Worm (Caenorhabditis elegans) whole organism, L4 larva: ENCODE results near the gene eelo-2.

ENCODE experiments used
- egl-27 ChIP-seq: sonication (generic microtip); optimal IDR thresholded peaks from 3 replicates; lab custom pipeline; 2017; ENCODE audit warnings: missing biosample characterization, missing genetic modification reagents, missing genetic modification characterization
- snpc-4 ChIP-seq: fragments of 150-350 bp; optimal IDR thresholded peaks from 2 replicates; lab custom pipeline; 2014; ENCODE audit warnings: missing biosample characterization, missing genetic modification characterization

DNA sequence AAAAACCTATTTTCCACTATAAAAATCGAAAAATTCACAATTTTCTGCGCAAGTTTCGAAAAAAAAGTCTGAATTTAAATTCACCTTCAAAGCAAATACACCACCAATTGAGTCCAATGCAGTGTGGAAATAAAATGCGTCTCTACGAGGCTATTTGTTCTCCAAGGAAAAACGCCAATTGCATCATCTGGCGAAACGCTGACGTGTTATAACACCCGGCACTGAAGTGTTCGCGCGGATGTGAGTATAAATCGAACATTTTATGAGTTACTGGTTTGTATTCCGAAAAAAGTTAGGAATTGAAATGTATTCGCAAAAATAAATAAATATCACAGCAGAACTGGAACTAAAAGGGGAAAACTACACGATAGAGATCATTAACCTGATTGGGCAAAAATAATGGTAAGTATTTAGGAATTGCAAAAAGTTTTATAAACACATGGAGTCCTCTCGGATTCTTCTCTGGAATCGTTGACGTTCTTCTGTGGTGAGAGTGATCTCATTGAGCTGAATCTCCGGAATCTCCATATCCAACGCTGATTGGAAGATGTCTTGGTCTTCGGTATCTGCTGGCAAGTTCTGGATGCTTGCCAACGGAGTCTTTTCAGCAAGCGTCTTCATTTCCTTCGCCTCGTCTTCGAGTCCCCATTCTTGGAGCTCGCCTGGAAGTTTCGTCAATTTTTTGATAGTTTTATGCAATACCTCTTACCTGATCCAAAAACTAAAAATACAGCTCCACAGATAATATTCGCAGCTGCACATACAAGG is 38.2 kb downstream of the eelo-2 start, which contains the start of gene zipt-7.1:
- no peak for TF ChIP-seq egl-27 (tag; lab: Kevin White, UChicago)
- TF ChIP-seq snpc-4 (tag; lab: Kevin White, UChicago) = no peak
